Fruit fly (Drosophila melanogaster) whole organism: ENCODE results near the gene Apc2.

Source experiments
- CG8478 ChIP-seq: fragments of >200 bp; optimal IDR thresholded peaks from 2 replicates; lab custom pipeline; 2018; ENCODE audit warnings: inconsistent platforms
- Dll ChIP-seq: fragments of >200 bp; optimal IDR thresholded peaks from 2 replicates; lab custom pipeline; 2017
- EcR ChIP-seq, 2 experiments: fragments of >200 bp; optimal IDR thresholded peaks; 2 replicates each; lab custom pipeline; 2017; ENCODE audit warnings: missing biosample characterization in 2 of 2, missing genetic modification characterization in 2 of 2, missing genetic modification reagents in 2 of 2
- pan ChIP-seq: fragments of >200 bp; optimal IDR thresholded peaks from 2 replicates; lab custom pipeline; 2017
- psq ChIP-seq: fragments of >200 bp; optimal IDR thresholded peaks from 2 replicates; lab custom pipeline; 2017
- usp ChIP-seq: fragments of >200 bp; optimal IDR thresholded peaks from 2 replicates; lab custom pipeline; 2017; ENCODE audit warnings: missing biosample characterization, missing genetic modification characterization, mixed read lengths

Apc2 gene

dm6 chr3R:24163556-24164022 is at the start of gene Apc2:
Gene Apc2, plus strand, starts transcription at chr3R:24163966.
- TF ChIP-seq pan (lab: Kevin White, UChicago) (no peak), Dll (lab: Kevin White, UChicago) (no peak), CG8478 (lab: Kevin White, UChicago) (no peak), psq (no peak), usp (GFP tag; lab: Kevin White, UChicago) (no peak), EcR (GFP tag; optimal IDR thresholded peaks at IDR 0.05; lab: Kevin White, UChicago) (no peak)

- TF ChIP-seq psq (no peak), EcR (GFP tag; optimal IDR thresholded peaks at IDR 0.05; lab: Kevin White, UChicago) (no peak), Dll (lab: Kevin White, UChicago) (no peak), pan (lab: Kevin White, UChicago) (no peak), CG8478 (lab: Kevin White, UChicago) (no peak), usp (GFP tag; lab: Kevin White, UChicago) (no peak)
Observed at dm6 chr3R:24116180-24116579, 47.6 kb upstream of the Apc2 start, which contains the start of gene CG13607. Gene CG13607, minus strand, starts transcription at chr3R:24116322.

- TF ChIP-seq usp (GFP tag; lab: Kevin White, UChicago) (no peak), EcR (GFP tag; optimal IDR thresholded peaks at IDR 0.05; lab: Kevin White, UChicago) (no peak), psq (no peak), CG8478 (lab: Kevin White, UChicago) (no peak), pan (lab: Kevin White, UChicago) (no peak), Dll (lab: Kevin White, UChicago) (no peak)
Observed at dm6 chr3R:24116972-24117371, 46.8 kb upstream of the Apc2 start.

- TF ChIP-seq pan (lab: Kevin White, UChicago) (no peak), CG8478 (lab: Kevin White, UChicago) (no peak), psq (no peak), usp (GFP tag; lab: Kevin White, UChicago) (no peak), EcR (GFP tag; optimal IDR thresholded peaks at IDR 0.05; lab: Kevin White, UChicago) (no peak), Dll (lab: Kevin White, UChicago) (no peak)
Observed at dm6 chr3R:24121669-24122068, 42.1 kb upstream of the Apc2 start.

- TF ChIP-seq EcR (GFP tag; optimal IDR thresholded peaks at IDR 0.05; lab: Kevin White, UChicago) (no peak), psq (no peak), Dll (lab: Kevin White, UChicago) (no peak), usp (GFP tag; lab: Kevin White, UChicago) (no peak), pan (lab: Kevin White, UChicago) (no peak), CG8478 (lab: Kevin White, UChicago) (no peak)
Observed at dm6 chr3R:24122369-24122768, 41.4 kb upstream of the Apc2 start.

- TF ChIP-seq pan (lab: Kevin White, UChicago) (no peak), CG8478 (lab: Kevin White, UChicago) (no peak), psq (no peak), Dll (lab: Kevin White, UChicago) (no peak), usp (GFP tag; lab: Kevin White, UChicago) (no peak)
Observed at dm6 chr3R:24130080-24130479, 33.7 kb upstream of the Apc2 start, which contains the start of the genes GatB and Tsc1. Gene GatB, minus strand, starts transcription at chr3R:24130255. Gene Tsc1, plus strand, starts transcription at chr3R:24130307.

- TF ChIP-seq usp (GFP tag; lab: Kevin White, UChicago) (no peak), CG8478 (lab: Kevin White, UChicago) (no peak), psq (no peak), EcR (GFP tag; optimal IDR thresholded peaks at IDR 0.05; lab: Kevin White, UChicago) (no peak), Dll (lab: Kevin White, UChicago) (no peak), pan (lab: Kevin White, UChicago) (no peak)
Observed at dm6 chr3R:24134580-24134979, 29.2 kb upstream of the Apc2 start, which contains the start of gene Sec10. Gene Sec10, plus strand, starts transcription at chr3R:24134831.

- TF ChIP-seq Dll (lab: Kevin White, UChicago) (no peak), CG8478 (lab: Kevin White, UChicago) (no peak), usp (GFP tag; lab: Kevin White, UChicago) (no peak), pan (lab: Kevin White, UChicago) (no peak), EcR (GFP tag; optimal IDR thresholded peaks at IDR 0.05; lab: Kevin White, UChicago) (no peak), psq (no peak)
Observed at dm6 chr3R:24137311-24137945, 26.3 kb upstream of the Apc2 start, which contains the start of gene Npc2f. Gene Npc2f, plus strand, starts transcription at chr3R:24137895.

dm6 chr3R:24138478-24139455 is 25.0 kb upstream of the Apc2 start:
- TF ChIP-seq EcR (GFP tag; optimal IDR thresholded peaks at IDR 0.05; lab: Kevin White, UChicago) (no peak), Dll (lab: Kevin White, UChicago) (no peak), psq (no peak), pan (lab: Kevin White, UChicago) (no peak), CG8478 (lab: Kevin White, UChicago) (no peak), usp (GFP tag; lab: Kevin White, UChicago) (no peak)

dm6 chr3R:24139646-24140130 is 24.1 kb upstream of the Apc2 start:
- no peak for TF ChIP-seq CG8478 (lab: Kevin White, UChicago)

dm6 chr3R:24141013-24141592 is 22.7 kb upstream of the Apc2 start, which contains the start of gene Kal1:
Gene Kal1, plus strand, starts transcription at chr3R:24141395.
- TF ChIP-seq Dll (lab: Kevin White, UChicago), result peak; percentile 73
- TF ChIP-seq usp (GFP tag; lab: Kevin White, UChicago), result no peak
